Fruit fly (Drosophila melanogaster): ENCODE measurements around the gene CG4678.

DNA sequence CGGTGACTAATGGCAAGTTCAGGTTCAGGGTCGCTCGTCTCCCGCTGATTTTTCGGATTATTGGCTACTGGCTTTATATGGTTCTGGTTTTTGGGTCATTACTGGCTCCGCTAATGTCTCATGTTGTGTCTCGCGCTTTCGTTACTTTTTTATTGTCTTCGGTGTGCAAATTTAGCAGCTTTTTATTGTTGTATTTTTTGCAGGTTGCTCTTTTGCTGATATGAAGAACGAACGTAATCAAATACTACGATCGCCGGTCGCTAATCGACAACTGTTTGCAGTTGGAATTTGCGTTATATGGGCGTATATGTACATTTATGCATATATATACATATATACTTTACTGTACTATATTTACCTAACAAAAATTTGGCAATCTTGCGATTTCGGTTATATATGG, 28.6 kb downstream of the CG4678 start:
- TF ChIP-seq lola (GFP tag; optimal IDR thresholded peaks at IDR 0.05) (no peak), psq (GFP tag; optimal IDR thresholded peaks at IDR 0.05) (no peak)

All from whole organism, wandering third instar larva.